Worm (Caenorhabditis elegans): Measurements from ENCODE around the gene str-208.

DNA sequence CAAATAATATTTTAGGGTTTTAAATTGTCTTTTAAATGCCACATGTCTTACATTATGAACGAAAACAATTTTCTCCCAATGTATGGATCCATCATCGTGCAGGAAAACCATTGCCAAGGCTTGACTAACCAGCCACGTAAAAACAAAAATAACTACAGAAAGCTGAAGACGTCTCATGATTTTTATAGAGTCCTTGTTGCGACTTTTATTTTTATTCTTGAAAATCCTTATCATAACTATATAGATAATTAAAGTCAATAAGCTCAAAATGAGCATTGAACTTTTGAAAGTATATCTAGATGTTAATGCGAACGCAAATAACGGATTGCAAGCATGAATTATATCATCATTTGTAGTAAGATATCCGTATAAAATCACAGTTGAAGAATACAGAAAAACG lies 23.5 kb downstream of the str-208 start:
- no peak for TF ChIP-seq med-1 (GFP tag; optimal IDR thresholded peaks at IDR 0.05; ENCODE audit: insufficient read depth)
- TF ChIP-seq flt-1 (GFP tag; IDR thresholded peaks at IDR 0.05): no peak
- TF ChIP-seq cog-1 (tag; optimal IDR thresholded peaks at IDR 0.05): no peak
- no peak for TF ChIP-seq ztf-23 (GFP tag; IDR thresholded peaks at IDR 0.05)
- no peak for TF ChIP-seq ztf-29 (GFP tag; IDR thresholded peaks at IDR 0.05)
- TF ChIP-seq T22C8.4 (GFP tag; IDR thresholded peaks at IDR 0.05): no peak
- TF ChIP-seq klf-2 (GFP tag; conservative IDR thresholded peaks at IDR 0.05): no peak
- TF ChIP-seq tab-1 (GFP tag; IDR thresholded peaks at IDR 0.05): no peak
- TF ChIP-seq ref-1 (GFP tag; conservative IDR thresholded peaks at IDR 0.05): no peak
